Fruit fly (Drosophila melanogaster) whole organism, embryonic: ENCODE results near the gene Bap111.

Source experiments
- ATbp ChIP-seq: fragments of 200-800 bp; sonication (Bioruptor generic); optimal IDR thresholded peaks from 2 replicates; lab custom pipeline; 2017; ENCODE audit warnings: missing biosample characterization, mild to moderate bottlenecking, missing genetic modification characterization, missing genetic modification reagents
- Atf6 ChIP-seq: fragments of 200-800 bp; sonication (Bioruptor generic); IDR thresholded peaks from 2 replicates; pipeline ENCODE4 v1.3.6; 2022; ENCODE audit warnings: missing biosample characterization, missing genetic modification characterization
- Awh ChIP-seq: fragments of 200-800 bp; sonication (Bioruptor generic); IDR thresholded peaks from 2 replicates; pipeline ENCODE4, ENCODE4 v1.3.6; 2022; ENCODE audit warnings: missing biosample characterization, missing genetic modification characterization
- B-H1 ChIP-seq: fragments of 200-800 bp; sonication (Bioruptor generic); IDR thresholded peaks from 3 replicates; pipeline ENCODE4 v1.3.6; 2022; ENCODE audit warnings: missing biosample characterization, missing genetic modification characterization
- CG11456 ChIP-seq: fragments of 200-800 bp; sonication (Bioruptor generic); IDR thresholded peaks from 3 replicates; pipeline ENCODE4 v1.3.6; 2022; ENCODE audit warnings: missing biosample characterization, missing genetic modification characterization
- CG14441 ChIP-seq: fragments of 200-800 bp; sonication (Bioruptor generic); IDR thresholded peaks from 2 replicates; pipeline ENCODE4 v1.3.6; 2022; ENCODE audit warnings: missing biosample characterization, missing genetic modification characterization
- CG15011 ChIP-seq: fragments of 200-800 bp; sonication (Bioruptor generic); optimal IDR thresholded peaks from 3 replicates; lab custom pipeline; 2018; ENCODE audit warnings: missing biosample characterization, mild to moderate bottlenecking, missing genetic modification characterization
- CG1647 ChIP-seq: fragments of 200-800 bp; sonication (Bioruptor generic); optimal IDR thresholded peaks from 3 replicates; lab custom pipeline; 2016; ENCODE audit warnings: missing biosample characterization, missing genetic modification characterization
- CG18262 ChIP-seq: fragments of 200-800 bp; optimal IDR thresholded peaks from 3 replicates; lab custom pipeline; 2019; ENCODE audit warnings: missing biosample characterization, mild to moderate bottlenecking, missing genetic modification characterization, moderate library complexity
- CG18476 ChIP-seq: fragments of 200-800 bp; sonication (Bioruptor generic); optimal IDR thresholded peaks from 2 replicates; lab custom pipeline; 2016; ENCODE audit warnings: missing biosample characterization, mild to moderate bottlenecking, missing genetic modification characterization
- CG2875 ChIP-seq: fragments of 200-800 bp; sonication (Bioruptor generic); optimal IDR thresholded peaks from 2 replicates; lab custom pipeline; 2017; ENCODE audit warnings: missing biosample characterization, mild to moderate bottlenecking, missing genetic modification characterization, missing genetic modification reagents
- CG33557 ChIP-seq: fragments of 200-800 bp; sonication (Bioruptor generic); optimal IDR thresholded peaks from 2 replicates; lab custom pipeline; 2019; ENCODE audit warnings: missing biosample characterization, mild to moderate bottlenecking, missing genetic modification characterization, moderate library complexity
- CG3995 ChIP-seq: fragments of 200-800 bp; sonication (Bioruptor generic); optimal IDR thresholded peaks from 3 replicates; lab custom pipeline; 2016; ENCODE audit warnings: missing biosample characterization, missing genetic modification characterization
- CG4730 ChIP-seq: fragments of 200-800 bp; sonication (Bioruptor generic); IDR thresholded peaks from 2 replicates; pipeline ENCODE4 v1.3.6; 2022; ENCODE audit warnings: missing biosample characterization, missing genetic modification characterization
- CG7745 ChIP-seq: fragments of 200-800 bp; sonication (Bioruptor generic); optimal IDR thresholded peaks from 2 replicates; lab custom pipeline; 2018; ENCODE audit warnings: missing biosample characterization, mild to moderate bottlenecking, missing genetic modification characterization, moderate library complexity
- CG7839 ChIP-seq: fragments of 200-800 bp; sonication (Bioruptor generic); optimal IDR thresholded peaks from 3 replicates; lab custom pipeline; 2018; ENCODE audit warnings: missing biosample characterization, mild to moderate bottlenecking, missing genetic modification characterization, moderate library complexity
- CG7963 ChIP-seq: fragments of 200-800 bp; sonication (Bioruptor generic); IDR thresholded peaks from 3 replicates; pipeline ENCODE4 v1.3.6; 2022; ENCODE audit warnings: missing biosample characterization, missing genetic modification characterization; ENCODE audit not compliant: partially characterized antibody
- CG8388 ChIP-seq: fragments of 200-800 bp; sonication (Bioruptor generic); optimal IDR thresholded peaks from 2 replicates; lab custom pipeline; 2019; ENCODE audit warnings: missing biosample characterization, mild to moderate bottlenecking, missing genetic modification characterization, moderate library complexity
- CG8765 ChIP-seq: fragments of 200-800 bp; sonication (Bioruptor generic); IDR thresholded peaks from 2 replicates; pipeline ENCODE4 v1.3.6; 2022; ENCODE audit warnings: missing biosample characterization, missing genetic modification characterization
- CG8924 ChIP-seq: fragments of 200-800 bp; optimal IDR thresholded peaks from 3 replicates; lab custom pipeline; 2019; ENCODE audit warnings: missing biosample characterization, mild to moderate bottlenecking, missing genetic modification characterization, moderate library complexity
- CHES-1-like ChIP-seq: fragments of 200-800 bp; sonication (Bioruptor generic); optimal IDR thresholded peaks from 2 replicates; lab custom pipeline; 2016; ENCODE audit warnings: missing biosample characterization, missing genetic modification characterization
- Camta ChIP-seq: fragments of 200-800 bp; sonication (Bioruptor generic); optimal IDR thresholded peaks from 2 replicates; lab custom pipeline; 2016; ENCODE audit warnings: missing biosample characterization, missing genetic modification characterization
- CoRest ChIP-seq: fragments of 200-800 bp; sonication (Bioruptor generic); optimal IDR thresholded peaks from 3 replicates; lab custom pipeline; 2018; ENCODE audit warnings: missing biosample characterization, mild to moderate bottlenecking, missing genetic modification characterization, moderate library complexity
- D ChIP-seq, 2 experiments: fragments of 200-800 bp in 1 of 2; fragments of >200 bp in 1 of 2; sonication (Bioruptor generic) in 1 of 2; optimal IDR thresholded peaks; 2 replicates in 1 of 2; 3 replicates in 1 of 2; lab custom pipeline; 2017; ENCODE audit warnings: mild to moderate bottlenecking in 1 of 2, missing biosample characterization in 1 of 2, missing genetic modification characterization in 1 of 2, missing genetic modification reagents in 1 of 2
- H2.0 ChIP-seq: fragments of 200-800 bp; sonication (Bioruptor generic); IDR thresholded peaks from 2 replicates; pipeline ENCODE4 v1.3.6; 2022; ENCODE audit warnings: missing biosample characterization, missing genetic modification characterization
- Hmx ChIP-seq: fragments of 200-800 bp; sonication (Bioruptor generic); optimal IDR thresholded peaks from 2 replicates; lab custom pipeline; 2016; ENCODE audit warnings: missing biosample characterization, missing genetic modification characterization
- Myb ChIP-seq: fragments of 200-800 bp; sonication (Bioruptor generic); optimal IDR thresholded peaks from 2 replicates; lab custom pipeline; 2016; ENCODE audit warnings: missing biosample characterization, missing genetic modification characterization
- NK7.1 ChIP-seq: fragments of 200-800 bp; sonication (Bioruptor generic); optimal IDR thresholded peaks from 3 replicates; lab custom pipeline; 2016; ENCODE audit warnings: missing biosample characterization, missing genetic modification characterization
- Rfx ChIP-seq: fragments of 200-800 bp; sonication (Bioruptor generic); IDR thresholded peaks from 2 replicates; pipeline ENCODE4 v1.3.6; 2022; ENCODE audit warnings: missing biosample characterization, missing genetic modification characterization
- Rx ChIP-seq: fragments of 200-800 bp; sonication (Bioruptor generic); IDR thresholded peaks from 2 replicates; pipeline ENCODE4 v1.3.6; 2022; ENCODE audit warnings: missing biosample characterization, missing genetic modification characterization
- Scr ChIP-seq: fragments of 200-800 bp; sonication (Bioruptor generic); IDR thresholded peaks from 2 replicates; pipeline ENCODE4 v1.3.6; 2022; ENCODE audit warnings: missing biosample characterization, missing genetic modification characterization; ENCODE audit not compliant: partially characterized antibody
- Side ChIP-seq: fragments of 200-800 bp; sonication (Bioruptor generic); optimal IDR thresholded peaks from 2 replicates; lab custom pipeline; 2016; ENCODE audit warnings: missing biosample characterization, missing genetic modification characterization
- Sin3A ChIP-seq: fragments of >200 bp; optimal IDR thresholded peaks from 2 replicates; lab custom pipeline; 2018
- ato ChIP-seq: fragments of 200-800 bp; sonication (Bioruptor generic); IDR thresholded peaks from 2 replicates; pipeline ENCODE4 v1.3.6; 2022; ENCODE audit warnings: missing biosample characterization, missing genetic modification characterization; ENCODE audit not compliant: partially characterized antibody
- caup ChIP-seq: fragments of 200-800 bp; sonication (Bioruptor generic); optimal IDR thresholded peaks from 3 replicates; lab custom pipeline; 2017; ENCODE audit warnings: missing biosample characterization, mild to moderate bottlenecking, missing genetic modification characterization, moderate library complexity; ENCODE audit not compliant: severe bottlenecking
- croc ChIP-seq: fragments of 200-800 bp; sonication (Bioruptor generic); conservative IDR thresholded peaks from 3 replicates; pipeline ENCODE4 v1.3.6; 2022; ENCODE audit warnings: missing biosample characterization, missing genetic modification characterization
- disco-r ChIP-seq: fragments of 200-800 bp; sonication (Bioruptor generic); optimal IDR thresholded peaks from 2 replicates; lab custom pipeline; 2016; ENCODE audit warnings: missing biosample characterization, missing genetic modification characterization
- emc ChIP-seq: fragments of 200-800 bp; sonication (Bioruptor generic); optimal IDR thresholded peaks from 2 replicates; lab custom pipeline; 2016; ENCODE audit warnings: missing biosample characterization, missing genetic modification characterization
- eyg ChIP-seq: fragments of 200-800 bp; sonication (Bioruptor generic); optimal IDR thresholded peaks from 3 replicates; lab custom pipeline; 2016; ENCODE audit warnings: missing biosample characterization, missing genetic modification characterization
- gcm2 ChIP-seq: fragments of 200-800 bp; sonication (Bioruptor generic); optimal IDR thresholded peaks from 2 replicates; lab custom pipeline; 2016; ENCODE audit warnings: missing biosample characterization, missing genetic modification characterization
- gsb ChIP-seq: fragments of 200-800 bp; sonication (Bioruptor generic); IDR thresholded peaks from 2 replicates; pipeline ENCODE4 v1.3.6; 2022; ENCODE audit warnings: missing biosample characterization, missing genetic modification characterization
- her ChIP-seq: fragments of 200-800 bp; sonication (Bioruptor generic); optimal IDR thresholded peaks from 2 replicates; lab custom pipeline; 2016; ENCODE audit warnings: missing biosample characterization, missing genetic modification characterization
- hth ChIP-seq: fragments of >200 bp; optimal IDR thresholded peaks from 2 replicates; lab custom pipeline; 2017; ENCODE audit warnings: inconsistent platforms
- jing ChIP-seq: fragments of 200-800 bp; sonication (Bioruptor generic); optimal IDR thresholded peaks from 2 replicates; lab custom pipeline; 2018; ENCODE audit warnings: missing biosample characterization, mild to moderate bottlenecking, missing genetic modification characterization
- kni ChIP-seq: fragments of 200-800 bp; sonication (Bioruptor generic); optimal IDR thresholded peaks from 3 replicates; lab custom pipeline; 2017; ENCODE audit warnings: mild to moderate bottlenecking, missing biosample characterization, missing genetic modification reagents, missing genetic modification characterization
- nom ChIP-seq: fragments of 200-800 bp; sonication (Bioruptor generic); optimal IDR thresholded peaks from 2 replicates; lab custom pipeline; 2017; ENCODE audit warnings: missing biosample characterization, missing genetic modification characterization, mild to moderate bottlenecking, moderate library complexity, missing genetic modification reagents
- onecut ChIP-seq: fragments of 200-800 bp; sonication (Bioruptor generic); IDR thresholded peaks from 2 replicates; pipeline ENCODE4 v1.3.6; 2022; ENCODE audit warnings: missing biosample characterization, missing genetic modification characterization
- pnt ChIP-seq: fragments of 200-800 bp; sonication (Bioruptor generic); optimal IDR thresholded peaks from 3 replicates; lab custom pipeline; 2016; ENCODE audit warnings: missing biosample characterization, missing genetic modification characterization
- tll ChIP-seq, 2 experiments: fragments of 200-800 bp in 1 of 2; fragments of >200 bp in 1 of 2; sonication (Bioruptor generic) in 1 of 2; optimal IDR thresholded peaks; 2 replicates each; lab custom pipeline; 2017 to 2019; ENCODE audit warnings: missing biosample characterization in 2 of 2, missing genetic modification characterization in 2 of 2, mild to moderate bottlenecking in 1 of 2, moderate library complexity in 1 of 2
- usp ChIP-seq: fragments of >200 bp; optimal IDR thresholded peaks from 2 replicates; lab custom pipeline; 2017; ENCODE audit warnings: missing biosample characterization, missing genetic modification characterization
- wdn ChIP-seq: fragments of 200-800 bp; sonication (Bioruptor generic); IDR thresholded peaks from 2 replicates; pipeline ENCODE4 v1.3.6; 2022; ENCODE audit warnings: missing biosample characterization, missing genetic modification characterization
- zf30C ChIP-seq: fragments of 200-800 bp; sonication (Bioruptor generic); optimal IDR thresholded peaks from 3 replicates; lab custom pipeline; 2018; ENCODE audit warnings: missing biosample characterization, mild to moderate bottlenecking, missing genetic modification characterization

The Bap111 gene

dm6 chrX:9159736-9160135 lies 10.6 kb downstream of the Bap111 start, which contains the start of gene NdufA3 (continued):
- TF ChIP-seq CG8765 (no peak), Camta (GFP tag; lab: Kevin White, UChicago) (no peak), zf30C (GFP tag; lab: Kevin White, UChicago) (no peak), Rfx (GFP tag; lab: Robert Waterston, UW) (peak; percentile 20; the same call in 1 of the 2 replicates), ato (GFP tag; lab: Robert Waterston, UW) (peak; percentile 67; the same call in 1 of the 2 replicates), D (optimal IDR thresholded peaks at IDR 0.05; lab: Kevin White, UChicago) (no peak), D (GFP tag; optimal IDR thresholded peaks at IDR 0.05; lab: Kevin White, UChicago) (no peak), Side (GFP tag; lab: Kevin White, UChicago) (no peak), CG7839 (tag; lab: Kevin White, UChicago) (no peak), kni (GFP tag; lab: Kevin White, UChicago) (no peak), eyg (GFP tag; lab: Kevin White, UChicago) (no peak), gcm2 (GFP tag; lab: Kevin White, UChicago) (no peak), hth (lab: Kevin White, UChicago) (no peak), Hmx (no peak), her (GFP tag; lab: Kevin White, UChicago) (no peak), CG18262 (no peak), CoRest (tag; lab: Kevin White, UChicago) (no peak), B-H1 (GFP tag; lab: Robert Waterston, UW) (no peak), Sin3A (lab: Kevin White, UChicago) (no peak), croc (no peak), CG8388 (GFP tag; lab: Kevin White, UChicago) (no peak), pnt (GFP tag; lab: Kevin White, UChicago) (no peak), CG7745 (tag; lab: Kevin White, UChicago) (no peak), CG15011 (GFP tag; lab: Kevin White, UChicago) (no peak), CG8924 (tag; lab: Kevin White, UChicago) (no peak), emc (GFP tag; lab: Kevin White, UChicago) (no peak), ATbp (no peak), H2.0 (GFP tag; lab: Robert Waterston, UW) (no peak), jing (GFP tag; lab: Kevin White, UChicago) (no peak), CG1647 (GFP tag; lab: Kevin White, UChicago) (no peak), NK7.1 (GFP tag; lab: Kevin White, UChicago) (no peak), Atf6 (GFP tag; lab: Robert Waterston, UW) (no peak), CG14441 (GFP tag; lab: Robert Waterston, UW) (no peak), CG4730 (GFP tag; lab: Robert Waterston, UW) (no peak), disco-r (GFP tag; lab: Kevin White, UChicago) (no peak), Myb (GFP tag; lab: Kevin White, UChicago) (peak; percentile 16), usp (no peak), CHES-1-like (GFP tag; lab: Kevin White, UChicago) (no peak), gsb (no peak), Rx (GFP tag; lab: Robert Waterston, UW) (no peak), caup (GFP tag; lab: Kevin White, UChicago) (no peak), CG2875 (GFP tag; lab: Kevin White, UChicago) (no peak), CG3995 (GFP tag; lab: Kevin White, UChicago) (peak; percentile 85), CG7963 (GFP tag; lab: Robert Waterston, UW) (peak; percentile 73), Scr (GFP tag; lab: Robert Waterston, UW) (peak; percentile 83), CG33557 (GFP tag; lab: Kevin White, UChicago) (no peak), wdn (no peak), nom (no peak), CG18476 (no peak), Awh (GFP tag; lab: Robert Waterston, UW) (no peak), CG11456 (GFP tag; lab: Robert Waterston, UW) (no peak), tll (GFP tag; optimal IDR thresholded peaks at IDR 0.05; lab: Kevin White, UChicago) (no peak), onecut (GFP tag; lab: Robert Waterston, UW) (no peak)
